Fruit fly (Drosophila melanogaster): ENCODE results near the gene Eogt.

Gene Eogt

DNA sequence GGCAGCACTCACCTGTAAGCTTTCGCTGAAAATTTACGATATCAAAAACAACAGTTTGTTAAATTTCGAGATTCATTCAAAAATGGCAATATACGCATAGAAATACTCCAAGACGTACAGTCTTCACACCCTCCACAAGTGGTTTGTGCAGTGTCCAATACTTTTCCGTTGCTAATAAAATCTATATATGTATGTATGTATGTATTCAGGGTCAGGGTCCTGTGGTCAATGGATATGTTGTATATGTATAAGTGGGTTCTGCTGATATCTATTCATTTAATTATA is 4.5 kb upstream of the Eogt start:
- no peak for TF ChIP-seq CG4496 (GFP tag; IDR thresholded peaks at IDR 0.05)
- peak; percentile 94 for TF ChIP-seq EcR (GFP tag; optimal IDR thresholded peaks at IDR 0.05)

DNA sequence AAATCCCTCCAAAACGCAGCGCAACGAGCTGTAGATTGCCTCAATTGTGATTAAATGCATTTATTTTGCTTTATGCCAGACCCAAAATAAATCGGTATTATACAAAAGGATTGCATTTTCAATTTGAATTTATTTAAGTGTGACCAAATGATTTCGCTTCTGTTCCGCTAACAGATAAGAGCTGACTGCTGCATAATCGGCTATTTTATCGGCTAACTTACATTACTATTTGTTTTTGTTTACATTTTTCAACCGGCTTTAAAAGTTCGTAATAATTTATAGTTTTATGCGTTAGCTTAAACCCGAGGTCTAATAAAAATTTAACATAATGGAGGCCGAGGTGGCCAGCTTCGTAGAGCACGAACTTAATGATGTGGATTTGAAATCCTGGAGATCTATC is 2.1 kb downstream of the Eogt start, which contains the start of gene PIG-Wa:
TSS of gene PIG-Wa (plus strand) at position 232 of the 400 bp plus-strand sequence.
- TF ChIP-seq CG8301 (tag; optimal IDR thresholded peaks at IDR 0.05) (no peak), CG34367 (tag; optimal IDR thresholded peaks at IDR 0.05) (no peak), CG8159 (tag; optimal IDR thresholded peaks at IDR 0.05) (no peak)

DNA sequence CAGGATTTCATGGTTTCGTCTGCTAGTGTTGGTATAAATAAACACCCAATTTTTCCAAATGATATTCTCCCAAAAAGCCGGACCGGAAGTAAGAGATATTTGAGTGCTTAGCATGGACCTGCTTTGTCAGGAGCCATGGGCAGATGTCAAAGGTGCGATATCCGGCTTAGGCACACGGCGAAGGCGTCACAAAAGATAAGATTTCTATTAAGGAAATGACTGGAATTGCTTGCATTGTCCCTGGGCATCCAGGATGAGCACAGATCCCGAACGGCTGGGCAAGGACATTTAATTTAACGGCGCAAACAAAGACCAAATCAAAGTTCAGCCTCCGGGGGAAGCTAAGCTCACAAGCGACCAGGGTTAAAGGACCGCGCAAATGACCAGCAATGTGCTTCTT is 4.8 kb downstream of the Eogt start, which contains the start of gene CG3557:
TSS of gene CG3557 (minus strand) at position 101 of the 400 bp plus-strand sequence.
- TF ChIP-seq CG32121 (GFP tag; IDR thresholded peaks at IDR 0.05): no peak
- TF ChIP-seq Pif1A (GFP tag; optimal IDR thresholded peaks at IDR 0.05): no peak
- TF ChIP-seq EcR (GFP tag; optimal IDR thresholded peaks at IDR 0.05): no peak
- no peak for TF ChIP-seq CG8159 (tag; optimal IDR thresholded peaks at IDR 0.05)
- no peak for TF ChIP-seq Pif1B (GFP tag; optimal IDR thresholded peaks at IDR 0.05)
- no peak for TF ChIP-seq gl (tag; optimal IDR thresholded peaks at IDR 0.05)
- TF ChIP-seq CG15710 (tag; optimal IDR thresholded peaks at IDR 0.05): no peak
- no peak for TF ChIP-seq CG14655 (GFP tag; optimal IDR thresholded peaks at IDR 0.05)
- TF ChIP-seq CG9948 (tag; optimal IDR thresholded peaks at IDR 0.05): no peak
- no peak for TF ChIP-seq Snoo (tag; optimal IDR thresholded peaks at IDR 0.05)
- no peak for TF ChIP-seq D1 (tag; optimal IDR thresholded peaks at IDR 0.05)
- no peak for TF ChIP-seq CG8301 (tag; optimal IDR thresholded peaks at IDR 0.05)
- no peak for TF ChIP-seq CG34367 (tag; optimal IDR thresholded peaks at IDR 0.05)
- no peak for TF ChIP-seq rn (GFP tag; IDR thresholded peaks at IDR 0.05)
- TF ChIP-seq CG17806 (tag; optimal IDR thresholded peaks at IDR 0.05): no peak
- TF ChIP-seq CG4496 (GFP tag; IDR thresholded peaks at IDR 0.05): no peak
- no peak for TF ChIP-seq CG12605 (GFP tag; IDR thresholded peaks at IDR 0.05)
- TF ChIP-seq fd96Ca (GFP tag; IDR thresholded peaks at IDR 0.05): no peak
- TF ChIP-seq Ets98B (GFP tag; IDR thresholded peaks at IDR 0.05): no peak

DNA sequence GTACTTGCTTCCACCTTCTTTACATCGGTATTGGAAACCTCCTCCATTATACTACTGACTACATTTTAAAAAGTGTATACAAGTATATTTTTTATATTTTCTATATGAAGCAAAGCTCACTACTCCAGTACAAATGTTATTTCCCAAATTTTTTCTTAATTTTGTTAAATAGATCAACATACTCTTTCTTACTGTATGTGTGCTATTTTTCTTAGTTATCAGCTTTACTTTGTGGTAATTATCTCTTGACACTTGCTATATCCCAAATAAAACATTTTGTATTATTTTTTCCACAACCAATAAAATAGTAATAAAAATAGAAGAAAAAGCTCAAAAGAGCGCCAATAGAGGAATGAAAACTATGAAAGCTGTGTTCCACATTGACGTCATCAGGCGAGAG is 9.7 kb downstream of the Eogt start, which contains the start of gene CG43750:
TSS of gene CG43750 (minus strand) at position 101 of the 400 bp plus-strand sequence.
- TF ChIP-seq CG12605 (GFP tag; IDR thresholded peaks at IDR 0.05) (no peak), rn (GFP tag; IDR thresholded peaks at IDR 0.05) (no peak), D1 (tag; optimal IDR thresholded peaks at IDR 0.05) (no peak)

DNA sequence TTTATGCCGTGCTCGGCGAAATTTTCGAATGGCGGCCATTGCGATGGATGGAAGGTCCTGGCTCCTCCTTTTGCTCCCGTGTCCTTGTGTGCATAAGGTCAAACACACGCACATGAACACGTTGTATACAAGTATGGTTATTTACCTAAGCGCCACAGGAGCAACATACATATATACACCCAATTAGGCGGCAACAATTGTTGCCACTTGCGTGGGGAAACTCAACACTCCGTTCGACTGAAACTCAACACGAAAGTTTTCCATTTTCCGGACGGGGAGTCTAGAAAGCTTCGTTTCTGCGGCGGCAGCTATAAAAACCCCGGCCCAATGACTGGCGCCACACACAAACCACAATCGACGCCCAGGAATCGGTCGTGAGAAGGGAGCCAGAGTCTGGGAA is 10.4 kb downstream of the Eogt start, which contains the start of gene CG46448:
TSS of gene CG46448 (plus strand) at position 340 of the 400 bp plus-strand sequence.
- TF ChIP-seq CG34367 (tag; optimal IDR thresholded peaks at IDR 0.05) (no peak), D1 (tag; optimal IDR thresholded peaks at IDR 0.05) (no peak), CG9948 (tag; optimal IDR thresholded peaks at IDR 0.05) (no peak), CG8159 (tag; optimal IDR thresholded peaks at IDR 0.05) (no peak), CG12605 (GFP tag; IDR thresholded peaks at IDR 0.05) (no peak), rn (GFP tag; IDR thresholded peaks at IDR 0.05) (no peak), EcR (GFP tag; optimal IDR thresholded peaks at IDR 0.05) (no peak), CG4496 (GFP tag; IDR thresholded peaks at IDR 0.05) (no peak), fd96Ca (GFP tag; IDR thresholded peaks at IDR 0.05) (no peak), CG14655 (GFP tag; optimal IDR thresholded peaks at IDR 0.05) (no peak), gl (tag; optimal IDR thresholded peaks at IDR 0.05) (no peak), CG32121 (GFP tag; IDR thresholded peaks at IDR 0.05) (no peak), CG13204 (GFP tag; optimal IDR thresholded peaks at IDR 0.05) (no peak), CG15710 (tag; optimal IDR thresholded peaks at IDR 0.05) (no peak)

DNA sequence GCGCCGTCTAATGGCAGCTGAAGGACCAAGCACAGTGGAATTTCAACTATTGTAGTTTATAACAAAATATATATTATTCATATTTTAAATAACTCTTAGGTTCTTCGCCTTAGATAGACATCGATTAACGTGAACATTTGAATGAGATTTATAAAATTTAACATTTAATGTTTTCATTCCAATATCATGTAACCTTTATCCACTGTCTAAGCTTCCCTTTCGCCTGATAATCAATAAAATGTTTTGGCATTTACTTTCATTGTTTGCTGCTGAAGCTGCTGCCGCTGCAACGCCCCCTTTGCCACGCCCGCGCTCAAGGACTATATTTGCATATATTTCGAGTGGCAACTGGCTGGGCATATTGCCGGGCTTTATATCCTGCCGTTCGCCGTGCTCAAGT is 14.0 kb downstream of the Eogt start:
- no peak for TF ChIP-seq D1 (tag; optimal IDR thresholded peaks at IDR 0.05)
- TF ChIP-seq CG34367 (tag; optimal IDR thresholded peaks at IDR 0.05): no peak
- peak; percentile 4 for TF ChIP-seq CG8159 (tag; optimal IDR thresholded peaks at IDR 0.05)
- no peak for TF ChIP-seq gl (tag; optimal IDR thresholded peaks at IDR 0.05)
- TF ChIP-seq Pif1B (GFP tag; optimal IDR thresholded peaks at IDR 0.05): no peak
- no peak for TF ChIP-seq CG32121 (GFP tag; IDR thresholded peaks at IDR 0.05)
- TF ChIP-seq CG12605 (GFP tag; IDR thresholded peaks at IDR 0.05): no peak

DNA sequence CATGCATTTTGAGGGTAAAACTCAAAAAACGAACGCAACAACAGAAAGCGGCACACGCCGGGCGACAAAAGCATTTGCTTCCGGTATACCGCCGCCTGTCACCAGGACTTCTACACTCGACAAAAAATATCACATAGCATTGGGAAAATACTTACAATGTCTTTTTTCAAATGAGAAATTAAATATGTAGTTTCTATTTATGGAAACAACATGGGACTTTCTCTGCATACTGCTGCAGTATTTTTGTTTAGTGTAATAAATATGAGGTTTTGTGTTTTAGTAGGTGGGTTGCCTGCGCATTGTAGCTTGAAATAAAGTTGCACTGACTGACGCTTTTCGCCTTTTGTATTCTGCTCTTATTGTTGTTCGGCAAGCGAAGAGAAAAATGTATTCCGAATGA is 16.2 kb downstream of the Eogt start:
- TF ChIP-seq Pif1A (GFP tag; optimal IDR thresholded peaks at IDR 0.05): no peak
- TF ChIP-seq CG8159 (tag; optimal IDR thresholded peaks at IDR 0.05): peak; percentile 21

DNA sequence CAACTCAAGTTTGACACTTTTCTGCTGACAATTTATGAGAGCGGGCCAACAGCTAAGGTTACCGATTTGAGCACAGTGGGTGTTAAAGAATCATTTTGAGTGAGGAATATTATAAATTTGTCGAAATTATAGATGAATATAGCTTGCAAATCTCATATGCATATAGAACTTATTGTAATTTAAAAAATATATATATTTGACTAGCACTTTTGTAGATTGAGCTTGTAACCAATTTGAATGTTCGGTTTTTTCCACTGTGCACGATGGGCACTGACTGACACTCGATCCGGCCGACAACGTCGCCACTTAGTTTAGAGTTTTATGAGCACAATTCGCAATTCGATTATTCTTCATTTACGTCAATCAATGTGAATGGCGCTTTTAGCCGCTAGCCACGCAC is 17.6 kb downstream of the Eogt start:
- TF ChIP-seq D1 (tag; optimal IDR thresholded peaks at IDR 0.05): no peak
- no peak for TF ChIP-seq CG34367 (tag; optimal IDR thresholded peaks at IDR 0.05)
- TF ChIP-seq fd96Ca (GFP tag; IDR thresholded peaks at IDR 0.05): no peak
- TF ChIP-seq CG32121 (GFP tag; IDR thresholded peaks at IDR 0.05): no peak
- TF ChIP-seq CG8301 (tag; optimal IDR thresholded peaks at IDR 0.05): no peak
- no peak for TF ChIP-seq CG9948 (tag; optimal IDR thresholded peaks at IDR 0.05)
- no peak for TF ChIP-seq CG14655 (GFP tag; optimal IDR thresholded peaks at IDR 0.05)

Data from whole organism, pupa.